Worm (Caenorhabditis elegans): ENCODE data around the gene ooc-5.

Gene ooc-5

ce11 chrII:8956896-8957295 lies 36.1 kb upstream of the ooc-5 start:
- TF ChIP-seq K09A11.1 (tag; optimal IDR thresholded peaks at IDR 0.05; ENCODE audit: insufficient read depth) = no peak
- no peak for TF ChIP-seq pha-4 (tag; optimal IDR thresholded peaks at IDR 0.05)
- TF ChIP-seq unc-42 (tag; optimal IDR thresholded peaks at IDR 0.05) = peak; percentile 95
- no peak for TF ChIP-seq C08G9.2 (tag; optimal IDR thresholded peaks at IDR 0.05)
- TF ChIP-seq ttx-3 (tag; optimal IDR thresholded peaks at IDR 0.05) = no peak
- TF ChIP-seq T23F11.4 (GFP tag; optimal IDR thresholded peaks at IDR 0.05) = no peak
- TF ChIP-seq ceh-14 (tag; optimal IDR thresholded peaks at IDR 0.05) = peak; percentile 9

ce11 chrII:8959081-8959480 lies 33.9 kb upstream of the ooc-5 start:
- TF ChIP-seq ama-1 (optimal IDR thresholded peaks at IDR 0.05) (no peak), hlh-13 (GFP tag; optimal IDR thresholded peaks at IDR 0.05) (no peak), ztf-16 (tag; optimal IDR thresholded peaks at IDR 0.05) (no peak), npax-4 (tag; optimal IDR thresholded peaks at IDR 0.05) (no peak), ceh-19 (GFP tag; optimal IDR thresholded peaks at IDR 0.05) (no peak), ceh-9 (tag; optimal IDR thresholded peaks at IDR 0.05) (no peak), eyg-1 (tag; optimal IDR thresholded peaks at IDR 0.05) (no peak), unc-55 (GFP tag; optimal IDR thresholded peaks at IDR 0.05) (peak; percentile 66), C38D4.7 (GFP tag; optimal IDR thresholded peaks at IDR 0.05) (no peak), zip-5 (tag; optimal IDR thresholded peaks at IDR 0.05) (no peak), ceh-18 (tag; optimal IDR thresholded peaks at IDR 0.05) (peak; percentile 16), ceh-30 (tag; optimal IDR thresholded peaks at IDR 0.05) (no peak), sox-4 (tag; optimal IDR thresholded peaks at IDR 0.05) (no peak)

ce11 chrII:8960414-8960813 lies 32.5 kb upstream of the ooc-5 start, which contains the start of gene cal-2:
Gene cal-2, plus strand, starts transcription at chrII:8960714.
- TF ChIP-seq ahr-1 (tag; optimal IDR thresholded peaks at IDR 0.05) (no peak), gmeb-2 (tag; optimal IDR thresholded peaks at IDR 0.05) (no peak), elt-2 (tag; optimal IDR thresholded peaks at IDR 0.05) (no peak), hlh-30 (tag; optimal IDR thresholded peaks at IDR 0.05; ENCODE audit: insufficient read depth) (no peak), mec-3 (tag; optimal IDR thresholded peaks at IDR 0.05; ENCODE audit: borderline replicate concordance) (no peak), ref-2 (tag; optimal IDR thresholded peaks at IDR 0.05) (no peak), tbx-7 (tag; optimal IDR thresholded peaks at IDR 0.05) (no peak), pag-3 (tag; optimal IDR thresholded peaks at IDR 0.05; ENCODE audit: borderline replicate concordance) (no peak), ets-4 (tag; optimal IDR thresholded peaks at IDR 0.05) (no peak), T23F11.4 (GFP tag; optimal IDR thresholded peaks at IDR 0.05) (no peak), ceh-18 (tag; optimal IDR thresholded peaks at IDR 0.05) (no peak), ztf-16 (tag; optimal IDR thresholded peaks at IDR 0.05) (no peak), dve-1 (tag; optimal IDR thresholded peaks at IDR 0.05) (no peak), odd-2 (tag; optimal IDR thresholded peaks at IDR 0.05) (no peak)

- no peak for TF ChIP-seq ceh-19 (GFP tag; optimal IDR thresholded peaks at IDR 0.05)
- peak; percentile 70 for TF ChIP-seq unc-55 (GFP tag; optimal IDR thresholded peaks at IDR 0.05)
Observed at ce11 chrII:8961450-8961849, 31.5 kb upstream of the ooc-5 start.

ce11 chrII:8962206-8962605 lies 30.8 kb upstream of the ooc-5 start:
- TF ChIP-seq K09A11.1 (tag; optimal IDR thresholded peaks at IDR 0.05; ENCODE audit: insufficient read depth) (no peak), ceh-18 (tag; optimal IDR thresholded peaks at IDR 0.05) (peak; percentile 42)

ce11 chrII:8964049-8964448 lies 28.9 kb upstream of the ooc-5 start, which contains the start of gene sftd-3:
Gene sftd-3, minus strand, starts transcription at chrII:8964149.
- TF ChIP-seq hlh-15 (tag; optimal IDR thresholded peaks at IDR 0.05) (no peak), hlh-13 (GFP tag; optimal IDR thresholded peaks at IDR 0.05) (no peak), mec-3 (tag; optimal IDR thresholded peaks at IDR 0.05; ENCODE audit: borderline replicate concordance) (no peak), dve-1 (tag; optimal IDR thresholded peaks at IDR 0.05) (no peak), fax-1 (tag; optimal IDR thresholded peaks at IDR 0.05) (no peak), Y22D7AL.16 (tag; optimal IDR thresholded peaks at IDR 0.05) (no peak), C38D4.7 (GFP tag; optimal IDR thresholded peaks at IDR 0.05) (no peak), K09A11.1 (tag; optimal IDR thresholded peaks at IDR 0.05; ENCODE audit: insufficient read depth) (no peak), rnt-1 (tag; optimal IDR thresholded peaks at IDR 0.05) (no peak), unc-86 (tag; optimal IDR thresholded peaks at IDR 0.05) (no peak), pqm-1 (tag; optimal IDR thresholded peaks at IDR 0.05) (no peak), pat-9 (tag; optimal IDR thresholded peaks at IDR 0.05) (no peak), ceh-30 (tag; optimal IDR thresholded peaks at IDR 0.05) (no peak), ceh-31 (tag; optimal IDR thresholded peaks at IDR 0.05) (no peak), pros-1 (tag; optimal IDR thresholded peaks at IDR 0.05) (no peak)

Measured in whole organism, late embryonic.